Worm (Caenorhabditis elegans): ENCODE results near the gene famk-1.

famk-1 gene

DNA sequence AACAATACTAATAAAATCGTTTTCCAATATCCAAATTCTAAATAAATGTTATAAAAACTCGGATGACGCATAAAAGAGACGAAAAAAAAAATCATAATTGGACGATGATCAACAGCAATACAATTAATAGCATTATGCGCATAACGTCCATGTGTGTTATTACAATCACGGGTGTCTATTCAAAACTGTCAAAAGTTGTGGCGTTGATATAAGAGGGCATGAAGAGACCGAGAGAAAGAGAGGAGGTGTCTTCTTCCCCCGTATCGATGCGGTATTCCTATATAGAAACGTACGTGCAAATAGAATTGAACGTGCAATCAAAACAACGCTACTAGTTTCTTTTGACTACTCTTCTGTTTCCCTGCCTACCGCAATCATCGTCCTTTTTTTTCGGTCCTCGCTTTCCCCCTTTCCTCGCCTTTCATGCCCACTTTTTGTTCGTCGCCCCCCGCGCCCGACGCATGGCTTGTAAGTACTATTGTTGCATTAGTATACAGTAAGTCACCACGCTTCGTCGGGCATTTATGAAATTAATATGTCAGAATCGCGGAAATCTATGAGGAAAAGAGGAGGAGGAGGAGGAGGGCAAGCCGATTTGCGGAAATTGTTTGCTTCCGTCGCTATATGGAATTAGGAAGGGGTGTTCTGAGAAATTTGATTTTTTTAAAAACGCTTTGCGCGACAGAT is 8.9 kb upstream of the famk-1 start (continued):
- TF ChIP-seq ZK337.2 (GFP tag; IDR thresholded peaks at IDR 0.05) (no peak), pqm-1 (tag; optimal IDR thresholded peaks at IDR 0.05) (peak; percentile 20), lin-1 (GFP tag; IDR thresholded peaks at IDR 0.05) (peak; percentile 42; the same call in 1 of the 2 replicates), hmg-1.1 (GFP tag; IDR thresholded peaks at IDR 0.05) (no peak)

DNA sequence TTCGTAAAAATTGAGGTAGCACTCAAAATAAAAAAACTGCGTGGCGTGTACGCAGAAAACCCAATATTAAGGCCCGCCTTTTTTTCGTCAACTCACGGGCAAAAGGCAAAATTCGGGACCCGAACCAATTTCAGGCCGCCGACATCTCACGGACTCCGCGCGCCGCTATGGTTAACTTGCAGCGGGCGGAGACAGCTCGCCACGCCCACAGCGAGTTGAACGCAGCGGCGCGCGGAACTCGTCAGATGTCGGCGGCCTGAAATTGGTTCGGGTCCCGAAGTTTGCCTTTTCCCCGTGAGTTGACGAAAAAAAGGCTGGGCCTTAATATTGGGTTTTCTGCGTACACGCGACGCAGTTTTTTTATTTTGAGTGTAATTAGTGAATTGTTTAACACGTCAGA is 8.0 kb upstream of the famk-1 start:
- no peak for TF ChIP-seq mep-1 (tag; optimal IDR thresholded peaks at IDR 0.05)
- no peak for TF ChIP-seq dve-1 (tag; optimal IDR thresholded peaks at IDR 0.05; ENCODE audit: insufficient read depth)
- no peak for TF ChIP-seq nhr-237 (tag; optimal IDR thresholded peaks at IDR 0.05)
- no peak for TF ChIP-seq R02D3.7 (tag; optimal IDR thresholded peaks at IDR 0.05)
- no peak for TF ChIP-seq nhr-25 (tag; optimal IDR thresholded peaks at IDR 0.05; ENCODE audit: borderline replicate concordance, insufficient read depth)
- no peak for TF ChIP-seq mxl-2 (GFP tag; conservative IDR thresholded peaks at IDR 0.05)
- no peak for TF ChIP-seq lsy-2 (tag; optimal IDR thresholded peaks at IDR 0.05)
- TF ChIP-seq Y5F2A.4 (GFP tag; optimal IDR thresholded peaks at IDR 0.05): no peak
- TF ChIP-seq vab-7 (GFP tag; IDR thresholded peaks at IDR 0.05): 0 out of 2 replicates have a peak, but pooled peaks have one; percentile 25
- TF ChIP-seq ces-1 (GFP tag; optimal IDR thresholded peaks at IDR 0.05): no peak
- TF ChIP-seq duxl-1 (tag; optimal IDR thresholded peaks at IDR 0.05; ENCODE audit: poor library complexity): no peak
- TF ChIP-seq set-16 (GFP tag; IDR thresholded peaks at IDR 0.05): peak; percentile 80
- no peak for TF ChIP-seq F37D6.2 (tag; optimal IDR thresholded peaks at IDR 0.05)
- no peak for TF ChIP-seq egl-43 (GFP tag; IDR thresholded peaks at IDR 0.05)
- TF ChIP-seq lim-7 (GFP tag; IDR thresholded peaks at IDR 0.05): no peak
- no peak for TF ChIP-seq tra-1 (GFP tag; IDR thresholded peaks at IDR 0.05)
- no peak for TF ChIP-seq F26F4.8 (GFP tag; conservative IDR thresholded peaks at IDR 0.05)
- TF ChIP-seq aha-1 (tag): peak; percentile 61
- no peak for TF ChIP-seq ctbp-1 (GFP tag; IDR thresholded peaks at IDR 0.05)

DNA sequence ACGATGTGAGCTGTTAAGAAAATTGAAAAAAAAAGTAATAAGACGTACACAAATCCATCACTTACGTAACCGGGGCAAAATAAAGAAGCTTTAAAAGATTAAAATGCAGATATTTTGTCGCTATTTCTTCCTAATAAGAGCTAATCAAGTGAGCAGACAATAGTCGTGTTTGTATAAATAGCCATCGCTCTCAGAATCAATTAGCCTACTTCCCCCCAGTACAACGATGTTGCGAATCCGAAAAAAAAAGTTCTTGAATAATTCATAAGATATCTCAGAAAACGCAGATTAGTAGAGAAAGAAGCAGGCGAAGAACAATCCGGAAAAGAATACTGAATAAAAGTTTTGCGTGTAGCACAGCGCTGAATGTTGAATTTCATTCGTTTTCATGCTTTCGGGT is 2.2 kb upstream of the famk-1 start:
- no peak for TF ChIP-seq zfp-2 (tag; optimal IDR thresholded peaks at IDR 0.05)
- no peak for TF ChIP-seq ztf-7 (tag; optimal IDR thresholded peaks at IDR 0.05)
- TF ChIP-seq unc-62 (GFP tag; optimal IDR thresholded peaks at IDR 0.05 in 1 of 2): peak in 1 of 2 experiments; percentile 60
- TF ChIP-seq unc-62 (tag; optimal IDR thresholded peaks at IDR 0.05): no peak
- peak; percentile 92 for TF ChIP-seq aha-1 (tag)

DNA sequence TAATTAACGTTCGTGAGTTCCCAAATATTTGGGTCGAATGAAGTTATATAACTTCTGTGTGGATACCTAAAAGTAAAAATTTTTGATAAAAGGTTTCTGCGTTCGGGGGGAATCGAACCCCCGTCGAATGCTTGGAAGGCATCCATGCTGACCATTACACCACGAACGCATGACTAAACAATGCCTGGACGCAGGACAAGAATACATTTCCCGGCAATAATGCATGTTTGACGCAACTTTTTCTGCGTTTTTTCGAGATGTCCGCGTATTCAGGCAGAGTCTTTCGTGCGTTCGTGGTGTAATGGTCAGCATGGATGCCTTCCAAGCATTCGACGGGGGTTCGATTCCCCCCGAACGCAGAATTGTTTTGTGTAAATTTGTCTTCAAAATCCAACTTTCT is 12.3 kb downstream of the famk-1 start:
- no peak for TF ChIP-seq fos-1 (tag; optimal IDR thresholded peaks at IDR 0.05)
- TF ChIP-seq lin-39 (tag; optimal IDR thresholded peaks at IDR 0.05): no peak
- peak; percentile 25; the same call in 1 of the 2 replicates for TF ChIP-seq set-16 (GFP tag; IDR thresholded peaks at IDR 0.05)
- TF ChIP-seq egl-27 (tag; optimal IDR thresholded peaks at IDR 0.05): no peak
- peak; percentile 82 for TF ChIP-seq lin-1 (GFP tag; IDR thresholded peaks at IDR 0.05)
- no peak for TF ChIP-seq nhr-237 (tag; optimal IDR thresholded peaks at IDR 0.05)
- TF ChIP-seq zip-11 (GFP tag; IDR thresholded peaks at IDR 0.05): no peak
- TF ChIP-seq mep-1 (tag; optimal IDR thresholded peaks at IDR 0.05): peak; percentile 76
- peak; percentile 59 for TF ChIP-seq nhr-11 (tag; optimal IDR thresholded peaks at IDR 0.05)
- peak; percentile 86 for TF ChIP-seq nhr-102 (tag; optimal IDR thresholded peaks at IDR 0.05)
- TF ChIP-seq ceh-62 (tag; optimal IDR thresholded peaks at IDR 0.05): no peak
- TF ChIP-seq ceh-32 (tag; optimal IDR thresholded peaks at IDR 0.05; ENCODE audit: poor library complexity): no peak
- peak; percentile 95 for TF ChIP-seq arid-1 (GFP tag; conservative IDR thresholded peaks at IDR 0.05)
- no peak for TF ChIP-seq ztf-11 (tag; optimal IDR thresholded peaks at IDR 0.05)
- TF ChIP-seq php-3 (GFP tag; IDR thresholded peaks at IDR 0.05): peak; percentile 79
- peak; percentile 70 for TF ChIP-seq Y5F2A.4 (GFP tag; optimal IDR thresholded peaks at IDR 0.05)
- TF ChIP-seq ctbp-1 (GFP tag; IDR thresholded peaks at IDR 0.05): peak; percentile 94
- TF ChIP-seq lim-7 (GFP tag; IDR thresholded peaks at IDR 0.05): peak; percentile 96
- TF ChIP-seq daf-8 (GFP tag; IDR thresholded peaks at IDR 0.05): peak; percentile 74; the same call in 1 of the 2 replicates
- no peak for TF ChIP-seq nhr-76 (tag; optimal IDR thresholded peaks at IDR 0.05)
- no peak for TF ChIP-seq aly-2 (tag; optimal IDR thresholded peaks at IDR 0.05)
- peak; percentile 90 for TF ChIP-seq D1046.2 (GFP tag; IDR thresholded peaks at IDR 0.05)
- peak; percentile 62; the same call in 1 of the 2 replicates for TF ChIP-seq Y75B8A.6 (GFP tag; IDR thresholded peaks at IDR 0.05)
- TF ChIP-seq ZK337.2 (GFP tag; IDR thresholded peaks at IDR 0.05): peak; percentile 85
- peak; percentile 95 for TF ChIP-seq dmd-8 (GFP tag; IDR thresholded peaks at IDR 0.05)
- TF ChIP-seq F26F4.8 (GFP tag; conservative IDR thresholded peaks at IDR 0.05): peak; percentile 92
- TF ChIP-seq dpl-1 (GFP tag; optimal IDR thresholded peaks at IDR 0.05): peak; percentile 17
